Fruit fly (Drosophila melanogaster): Measurements from ENCODE around the gene CG13992.

CG13992 gene

DNA sequence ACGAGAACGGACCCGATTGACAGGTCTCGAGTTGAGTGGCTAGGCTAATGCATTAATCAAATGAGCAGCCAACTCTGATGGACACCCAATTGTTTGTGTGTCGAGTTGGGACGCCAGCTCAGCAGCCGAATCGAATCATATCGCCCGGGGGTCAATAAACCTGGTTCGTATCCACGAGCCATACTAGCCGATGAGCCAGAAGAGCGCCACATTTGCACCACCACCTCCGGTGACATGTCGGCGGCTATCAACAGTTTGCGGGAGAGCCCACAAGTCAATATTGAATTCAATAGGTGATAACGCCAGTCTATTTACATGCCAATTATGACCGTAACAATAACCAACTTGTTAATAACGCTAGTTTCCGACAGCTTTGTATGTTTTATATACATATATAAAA, 6.6 kb upstream of the CG13992 start (continued):
- peak; percentile 42 for TF ChIP-seq sd (tag; optimal IDR thresholded peaks at IDR 0.05)
- peak in 1 of 2 experiments; percentile 55 for TF ChIP-seq insv (GFP tag; optimal IDR thresholded peaks at IDR 0.05)
- TF ChIP-seq stwl (tag; optimal IDR thresholded peaks at IDR 0.05), result no peak
- 0 out of 2 replicates have a peak, but pooled peaks have one; percentile 25 for TF ChIP-seq Ada2b (GFP tag; IDR thresholded peaks at IDR 0.05)
- no peak for TF ChIP-seq BEAF-32 (GFP tag; optimal IDR thresholded peaks at IDR 0.05)
- TF ChIP-seq CG16815 (GFP tag; optimal IDR thresholded peaks at IDR 0.05), result no peak
- TF ChIP-seq yki (optimal IDR thresholded peaks at IDR 0.05), result no peak
- TF ChIP-seq CG11504 (tag; optimal IDR thresholded peaks at IDR 0.05), result peak; percentile 35
- TF ChIP-seq ttk (GFP tag; IDR thresholded peaks at IDR 0.05), result peak; percentile 7; the same call in 1 of the 2 replicates
- TF ChIP-seq CG12391 (tag; optimal IDR thresholded peaks at IDR 0.05), result peak; percentile 26
- no peak for TF ChIP-seq CG13287 (GFP tag; IDR thresholded peaks at IDR 0.05; ENCODE audit: partially characterized antibody)
- peak; percentile 76 for TF ChIP-seq CG3407 (GFP tag; optimal IDR thresholded peaks at IDR 0.05)
- peak; percentile 49; the same call in 1 of the 3 replicates for TF ChIP-seq Dbx (GFP tag; IDR thresholded peaks at IDR 0.05)
- no peak for TF ChIP-seq CG17802 (tag; optimal IDR thresholded peaks at IDR 0.05)
- no peak for TF ChIP-seq Trl (optimal IDR thresholded peaks at IDR 0.05)
- no peak for TF ChIP-seq Trl (GFP tag; optimal IDR thresholded peaks at IDR 0.05)
- no peak for TF ChIP-seq trh (GFP tag; optimal IDR thresholded peaks at IDR 0.05)
- TF ChIP-seq CoRest (tag; optimal IDR thresholded peaks at IDR 0.05), result peak; percentile 34
- peak; percentile 45; the same call in 1 of the 2 replicates for TF ChIP-seq CG1024 (GFP tag; IDR thresholded peaks at IDR 0.05)
- no peak for TF ChIP-seq oc (tag; optimal IDR thresholded peaks at IDR 0.05)
- no peak for TF ChIP-seq tio (GFP tag; optimal IDR thresholded peaks at IDR 0.05)
- TF ChIP-seq gem (tag; optimal IDR thresholded peaks at IDR 0.05), result peak; percentile 59
- TF ChIP-seq CG10321 (GFP tag; IDR thresholded peaks at IDR 0.05), result no peak
- peak; percentile 76; the same call in 1 of the 2 replicates for TF ChIP-seq Awh (GFP tag; IDR thresholded peaks at IDR 0.05)
- no peak for TF ChIP-seq Chrac-16 (GFP tag; optimal IDR thresholded peaks at IDR 0.05)
- peak; percentile 9 for TF ChIP-seq NK7.1 (GFP tag; optimal IDR thresholded peaks at IDR 0.05)
- no peak for TF ChIP-seq chif (GFP tag; optimal IDR thresholded peaks at IDR 0.05)
- no peak for TF ChIP-seq HLH4C (GFP tag; IDR thresholded peaks at IDR 0.05; ENCODE audit: partially characterized antibody)
- no peak for TF ChIP-seq psq (GFP tag; optimal IDR thresholded peaks at IDR 0.05)
- peak; percentile 86; the same call in 3 of the 4 replicates for TF ChIP-seq chinmo (GFP tag; IDR thresholded peaks at IDR 0.05; ENCODE audit: partially characterized antibody)
- peak; percentile 14 for TF ChIP-seq ewg (GFP tag; optimal IDR thresholded peaks at IDR 0.05)
- no peak for TF ChIP-seq CG10959 (GFP tag; IDR thresholded peaks at IDR 0.05)
- TF ChIP-seq h (optimal IDR thresholded peaks at IDR 0.05), result no peak
- no peak for TF ChIP-seq croc (GFP tag; conservative IDR thresholded peaks at IDR 0.05)
- peak; percentile 13 for TF ChIP-seq Nf-YC (tag; optimal IDR thresholded peaks at IDR 0.05)
- no peak for TF ChIP-seq chn (GFP tag; optimal IDR thresholded peaks at IDR 0.05)
- TF ChIP-seq Spps (tag; optimal IDR thresholded peaks at IDR 0.05), result peak; percentile 6
- peak; percentile 60 for TF ChIP-seq org-1 (GFP tag; optimal IDR thresholded peaks at IDR 0.05)
- no peak for TF ChIP-seq NC2α (GFP tag; optimal IDR thresholded peaks at IDR 0.05)
- peak; percentile 82 for TF ChIP-seq CG1233 (GFP tag; optimal IDR thresholded peaks at IDR 0.05)
- peak; percentile 73 for TF ChIP-seq nau (GFP tag; optimal IDR thresholded peaks at IDR 0.05)
- TF ChIP-seq Ravus (GFP tag; IDR thresholded peaks at IDR 0.05), result no peak
- TF ChIP-seq CG11560 (tag; IDR thresholded peaks at IDR 0.05), result no peak
- TF ChIP-seq Mrtf (GFP tag; IDR thresholded peaks at IDR 0.05), result no peak
- TF ChIP-seq CG13775 (GFP tag; optimal IDR thresholded peaks at IDR 0.05), result no peak
- TF ChIP-seq Sox102F (GFP tag; optimal IDR thresholded peaks at IDR 0.05), result peak; percentile 40
- peak in 1 of 2 experiments; percentile 4 for TF ChIP-seq Pdp1 (GFP tag; optimal IDR thresholded peaks at IDR 0.05)
- no peak for TF ChIP-seq CG11398 (GFP tag; optimal IDR thresholded peaks at IDR 0.05)
- TF ChIP-seq CG14965 (GFP tag; optimal IDR thresholded peaks at IDR 0.05; ENCODE audit: borderline replicate concordance), result no peak
- no peak for TF ChIP-seq Scr (GFP tag; IDR thresholded peaks at IDR 0.05; ENCODE audit: partially characterized antibody)
- TF ChIP-seq CG7271 (tag; optimal IDR thresholded peaks at IDR 0.05), result no peak
